Fruit fly (Drosophila melanogaster) whole organism, wandering third instar larva: ENCODE measurements around the gene CG17562.

Source experiments
- Abd-B ChIP-seq: fragments of >200 bp; optimal IDR thresholded peaks from 2 replicates; lab custom pipeline; 2017; ENCODE audit warnings: missing biosample characterization, missing genetic modification characterization
- Hr78 ChIP-seq: fragments of >200 bp; optimal IDR thresholded peaks from 2 replicates; lab custom pipeline; 2017; ENCODE audit warnings: missing biosample characterization, missing genetic modification characterization
- Sp1 ChIP-seq: fragments of 200-800 bp; sonication (Bioruptor generic); optimal IDR thresholded peaks from 3 replicates; lab custom pipeline; 2019; ENCODE audit warnings: missing biosample characterization, mild to moderate bottlenecking, missing genetic modification characterization, moderate library complexity
- brk ChIP-seq: fragments of 200-800 bp; sonication (Bioruptor generic); optimal IDR thresholded peaks from 2 replicates; lab custom pipeline; 2016; ENCODE audit warnings: missing biosample characterization, mild to moderate bottlenecking, missing genetic modification characterization
- fru ChIP-seq: fragments of 200-800 bp; sonication (Bioruptor generic); optimal IDR thresholded peaks from 3 replicates; lab custom pipeline; 2016; ENCODE audit warnings: missing biosample characterization, mild to moderate bottlenecking, missing genetic modification characterization
- woc ChIP-seq: sonication (Bioruptor generic); optimal IDR thresholded peaks from 2 replicates; lab custom pipeline; 2016; ENCODE audit warnings: missing biosample characterization, mild to moderate bottlenecking, missing genetic modification characterization

dm6 chr3R:16626899-16627432 lies 11.9 kb downstream of the CG17562 start:
- TF ChIP-seq woc (GFP tag; lab: Kevin White, UChicago): no peak
- no peak for TF ChIP-seq fru
- no peak for TF ChIP-seq Hr78 (GFP tag; lab: Kevin White, UChicago)
- no peak for TF ChIP-seq Sp1
- TF ChIP-seq Abd-B (GFP tag; lab: Kevin White, UChicago): no peak
- TF ChIP-seq brk (GFP tag; lab: Kevin White, UChicago): no peak
